Worm (Caenorhabditis elegans): Measurements from ENCODE around the gene C15H11.1.

ce11 chrV:14366487-14366962, 27.1 kb upstream of the C15H11.1 start:
- TF ChIP-seq pha-4 (tag; optimal IDR thresholded peaks at IDR 0.05) (no peak), ceh-9 (tag; optimal IDR thresholded peaks at IDR 0.05) (no peak), pag-3 (tag; optimal IDR thresholded peaks at IDR 0.05; ENCODE audit: borderline replicate concordance) (no peak), F13H6.1 (tag; optimal IDR thresholded peaks at IDR 0.05) (no peak), nhr-11 (tag; optimal IDR thresholded peaks at IDR 0.05) (no peak), ceh-24 (tag; optimal IDR thresholded peaks at IDR 0.05) (no peak), pqm-1 (tag; optimal IDR thresholded peaks at IDR 0.05) (no peak), tbx-2 (tag; optimal IDR thresholded peaks at IDR 0.05) (no peak), pat-9 (tag; optimal IDR thresholded peaks at IDR 0.05) (no peak), hlh-13 (GFP tag; optimal IDR thresholded peaks at IDR 0.05) (no peak)
